Fruit fly (Drosophila melanogaster): ENCODE results near the gene smp-30.
A peak's percentile ranks its signal among the peaks of the same experiment; 100 is the strongest.

Gene smp-30

dm6 chr3R:14723671-14724500 is 27.2 kb downstream of the smp-30 start, which contains the start of gene kibra (continued):
- TF ChIP-seq CG11398 (GFP tag; optimal IDR thresholded peaks at IDR 0.05) (peak; percentile 37), ro (GFP tag; IDR thresholded peaks at IDR 0.05) (no peak), CG9817 (tag; optimal IDR thresholded peaks at IDR 0.05) (peak; percentile 53), jumu (GFP tag; optimal IDR thresholded peaks at IDR 0.05) (peak; percentile 87), CG4282 (GFP tag; optimal IDR thresholded peaks at IDR 0.05) (peak; percentile 68), CG15269 (tag; optimal IDR thresholded peaks at IDR 0.05) (peak; percentile 61), B-H1 (GFP tag; IDR thresholded peaks at IDR 0.05) (no peak), Trl (optimal IDR thresholded peaks at IDR 0.05) (peak; percentile 92 to 97), Trl (GFP tag; optimal IDR thresholded peaks at IDR 0.05) (peak; percentile 66), p53 (GFP tag; optimal IDR thresholded peaks at IDR 0.05) (peak; percentile 12), dysf (GFP tag; IDR thresholded peaks at IDR 0.05) (no peak), Nf-YC (tag; optimal IDR thresholded peaks at IDR 0.05) (peak; percentile 53), disco-r (GFP tag; optimal IDR thresholded peaks at IDR 0.05) (no peak), pum (GFP tag; optimal IDR thresholded peaks at IDR 0.05) (peak; percentile 82), grau (tag; optimal IDR thresholded peaks at IDR 0.05) (peak; percentile 63), NK7.1 (GFP tag; optimal IDR thresholded peaks at IDR 0.05) (peak; percentile 60), Ptx1 (GFP tag; IDR thresholded peaks at IDR 0.05) (no peak), CG15601 (tag; optimal IDR thresholded peaks at IDR 0.05) (peak; percentile 58), vnd (GFP tag; IDR thresholded peaks at IDR 0.05; ENCODE audit: partially characterized antibody) (no peak), pros (GFP tag; optimal IDR thresholded peaks at IDR 0.05) (peak; percentile 84), CG9437 (GFP tag; optimal IDR thresholded peaks at IDR 0.05) (no peak), wor (GFP tag; IDR thresholded peaks at IDR 0.05) (no peak), bcd (GFP tag; optimal IDR thresholded peaks at IDR 0.05) (peak; percentile 71), HHEX (GFP tag; optimal IDR thresholded peaks at IDR 0.05) (peak; percentile 33), corto (GFP tag; optimal IDR thresholded peaks at IDR 0.05) (no peak), HLHmδ (GFP tag; optimal IDR thresholded peaks at IDR 0.05) (peak; percentile 57), Fer2 (tag; optimal IDR thresholded peaks at IDR 0.05) (peak; percentile 39), dan (GFP tag; IDR thresholded peaks at IDR 0.05) (no peak), H2.0 (GFP tag; IDR thresholded peaks at IDR 0.05) (no peak), Dek (tag; optimal IDR thresholded peaks at IDR 0.05) (peak; percentile 46), jing (GFP tag; optimal IDR thresholded peaks at IDR 0.05) (no peak), CG7987 (GFP tag; optimal IDR thresholded peaks at IDR 0.05) (peak; percentile 42), lab (GFP tag; optimal IDR thresholded peaks at IDR 0.05) (peak; percentile 77), Lim3 (GFP tag; IDR thresholded peaks at IDR 0.05) (no peak), CG10321 (GFP tag; IDR thresholded peaks at IDR 0.05) (no peak), CG9215 (GFP tag; IDR thresholded peaks at IDR 0.05) (no peak), klu (GFP tag; IDR thresholded peaks at IDR 0.05) (no peak), trem (tag; optimal IDR thresholded peaks at IDR 0.05) (peak; percentile 88), ewg (GFP tag; optimal IDR thresholded peaks at IDR 0.05) (peak; percentile 41), wdn (GFP tag; IDR thresholded peaks at IDR 0.05) (no peak), YL-1 (GFP tag; optimal IDR thresholded peaks at IDR 0.05) (peak; percentile 53), otp (GFP tag; IDR thresholded peaks at IDR 0.05) (no peak), dm (GFP tag; optimal IDR thresholded peaks at IDR 0.05) (peak; percentile 26), CrebB (tag; optimal IDR thresholded peaks at IDR 0.05) (peak; percentile 54), CG4617 (GFP tag; optimal IDR thresholded peaks at IDR 0.05; ENCODE audit: borderline replicate concordance) (peak; percentile 18), cwo (GFP tag; optimal IDR thresholded peaks at IDR 0.05) (peak; percentile 9), lilli (GFP tag; optimal IDR thresholded peaks at IDR 0.05) (peak; percentile 81), Atf6 (GFP tag; IDR thresholded peaks at IDR 0.05) (no peak), CG6854 (GFP tag; optimal IDR thresholded peaks at IDR 0.05) (no peak), CG6254 (GFP tag; optimal IDR thresholded peaks at IDR 0.05) (peak; percentile 23)

Measured in whole organism, embryonic.